Fruit fly (Drosophila melanogaster): Measurements from ENCODE around the gene p130CAS.

p130CAS gene

dm6 chr3L:127450-127849 is 25.2 kb upstream of the p130CAS start (continued):
- TF ChIP-seq CG11696 (GFP tag; IDR thresholded peaks at IDR 0.05) (no peak), CG4404 (GFP tag; IDR thresholded peaks at IDR 0.05) (no peak), knrl (GFP tag; IDR thresholded peaks at IDR 0.05; ENCODE audit: partially characterized antibody) (no peak), sd (tag; optimal IDR thresholded peaks at IDR 0.05) (peak; percentile 47), vvl (GFP tag; IDR thresholded peaks at IDR 0.05) (peak; percentile 64; the same call in 1 of the 2 replicates), CG9609 (GFP tag; optimal IDR thresholded peaks at IDR 0.05) (no peak), sisA (GFP tag; IDR thresholded peaks at IDR 0.05) (no peak), klu (GFP tag; IDR thresholded peaks at IDR 0.05) (no peak), prd (optimal IDR thresholded peaks at IDR 0.05) (no peak), prd (GFP tag; IDR thresholded peaks at IDR 0.05) (no peak), ham (GFP tag; IDR thresholded peaks at IDR 0.05) (no peak), dati (GFP tag; IDR thresholded peaks at IDR 0.05) (no peak), oc (tag; optimal IDR thresholded peaks at IDR 0.05) (peak; percentile 30), CG18619 (GFP tag; optimal IDR thresholded peaks at IDR 0.05) (no peak), Max (GFP tag; optimal IDR thresholded peaks at IDR 0.05) (no peak), CG10321 (GFP tag; IDR thresholded peaks at IDR 0.05) (no peak), abd-A (tag; optimal IDR thresholded peaks at IDR 0.05) (peak; percentile 60), Hey (tag; optimal IDR thresholded peaks at IDR 0.05) (no peak), CG9727 (GFP tag; optimal IDR thresholded peaks at IDR 0.05) (no peak), tio (GFP tag; optimal IDR thresholded peaks at IDR 0.05) (no peak), CG3838 (GFP tag; optimal IDR thresholded peaks at IDR 0.05) (no peak), grau (tag; optimal IDR thresholded peaks at IDR 0.05) (no peak), Vsx1 (GFP tag; optimal IDR thresholded peaks at IDR 0.05) (peak; percentile 26), CG16779 (GFP tag; IDR thresholded peaks at IDR 0.05) (no peak), sug (tag; optimal IDR thresholded peaks at IDR 0.05) (no peak), CG8388 (GFP tag; optimal IDR thresholded peaks at IDR 0.05) (no peak), maf-S (GFP tag; optimal IDR thresholded peaks at IDR 0.05) (no peak), CG9797 (GFP tag; optimal IDR thresholded peaks at IDR 0.05) (no peak), Rfx (GFP tag; IDR thresholded peaks at IDR 0.05) (no peak), CG12104 (GFP tag; optimal IDR thresholded peaks at IDR 0.05) (no peak), Awh (GFP tag; IDR thresholded peaks at IDR 0.05) (peak; percentile 81), CG3281 (GFP tag; optimal IDR thresholded peaks at IDR 0.05) (no peak), chn (GFP tag; optimal IDR thresholded peaks at IDR 0.05) (no peak), pnt (GFP tag; optimal IDR thresholded peaks at IDR 0.05) (no peak), CG16863 (GFP tag; optimal IDR thresholded peaks at IDR 0.05) (no peak), ro (GFP tag; IDR thresholded peaks at IDR 0.05) (no peak), CG8281 (tag; optimal IDR thresholded peaks at IDR 0.05) (no peak), CG7786 (GFP tag; optimal IDR thresholded peaks at IDR 0.05) (no peak), repo (GFP tag; optimal IDR thresholded peaks at IDR 0.05) (no peak), pan (optimal IDR thresholded peaks at IDR 0.05) (no peak), pan (GFP tag; optimal IDR thresholded peaks at IDR 0.05 in 1 of 2, IDR thresholded peaks at IDR 0.05 in 1 of 2) (peak in 1 of 2 experiments; percentile 27), btn (GFP tag; optimal IDR thresholded peaks at IDR 0.05) (no peak), CG12769 (tag; optimal IDR thresholded peaks at IDR 0.05) (peak; percentile 60), nmo (GFP tag; optimal IDR thresholded peaks at IDR 0.05) (no peak), ken (GFP tag; IDR thresholded peaks at IDR 0.05) (no peak), MTF-1 (GFP tag; optimal IDR thresholded peaks at IDR 0.05; ENCODE audit: borderline replicate concordance) (no peak), salm (tag; optimal IDR thresholded peaks at IDR 0.05) (no peak), CG12236 (GFP tag; optimal IDR thresholded peaks at IDR 0.05) (no peak), gfzf (GFP tag; optimal IDR thresholded peaks at IDR 0.05) (no peak), lab (GFP tag; optimal IDR thresholded peaks at IDR 0.05) (no peak), Sry-β (GFP tag; optimal IDR thresholded peaks at IDR 0.05) (no peak), CG6854 (GFP tag; optimal IDR thresholded peaks at IDR 0.05) (no peak), seq (GFP tag; IDR thresholded peaks at IDR 0.05) (no peak)

Data from whole organism, embryonic.